Worm (Caenorhabditis elegans) whole organism, L3 larva: ENCODE measurements around the gene K07F5.15.
"Not testable (repeated sequence)": the region's sequence is repeated elsewhere in the genome, so short reads cannot be mapped to it uniquely, and the experiment has no call there.

Source experiments
- ZK546.5 ChIP-seq: sonication (generic microtip); optimal IDR thresholded peaks from 2 replicates; lab custom pipeline; 2017; ENCODE audit warnings: missing biosample characterization, missing genetic modification characterization
- aly-2 ChIP-seq: fragments of 150-350 bp; optimal IDR thresholded peaks from 2 replicates; lab custom pipeline; 2014; ENCODE audit warnings: missing biosample characterization, missing genetic modification characterization
- ama-1 ChIP-seq: fragments of 150-350 bp; optimal IDR thresholded peaks from 2 replicates; lab custom pipeline; 2018
- ceh-16 ChIP-seq: sonication (generic microtip); optimal IDR thresholded peaks from 2 replicates; lab custom pipeline; 2017; ENCODE audit warnings: missing biosample characterization, missing genetic modification characterization
- ceh-28 ChIP-seq: fragments of 150-350 bp; optimal IDR thresholded peaks from 2 replicates; lab custom pipeline; 2014; ENCODE audit warnings: missing biosample characterization, missing genetic modification reagents, missing genetic modification characterization
- ceh-82 ChIP-seq: fragments of 150-350 bp; optimal IDR thresholded peaks from 2 replicates; lab custom pipeline; 2014; ENCODE audit warnings: missing biosample characterization, missing genetic modification characterization
- ceh-9 ChIP-seq: sonication (generic microtip); optimal IDR thresholded peaks from 2 replicates; lab custom pipeline; 2018; ENCODE audit warnings: missing biosample characterization, missing genetic modification characterization
- daf-12 ChIP-seq: fragments of 150-350 bp; optimal IDR thresholded peaks from 2 replicates; lab custom pipeline; 2014; ENCODE audit warnings: missing biosample characterization, missing genetic modification reagents, missing genetic modification characterization
- egl-5 ChIP-seq: fragments of 150-350 bp; optimal IDR thresholded peaks from 2 replicates; lab custom pipeline; 2017; ENCODE audit warnings: missing biosample characterization, missing genetic modification reagents, missing genetic modification characterization, inconsistent platforms
- elt-1 ChIP-seq: fragments of 150-350 bp; optimal IDR thresholded peaks from 2 replicates; lab custom pipeline; 2014; ENCODE audit warnings: missing biosample characterization, missing genetic modification characterization
- elt-3 ChIP-seq, 3 experiments: fragments of 150-350 bp in 1 of 3; sonication (generic microtip) in 2 of 3; optimal IDR thresholded peaks; 2 replicates in 2 of 3; 4 replicates in 1 of 3; lab custom pipeline; 2014 to 2017; ENCODE audit warnings: missing biosample characterization in 3 of 3, missing genetic modification characterization in 3 of 3
- eor-1 ChIP-seq, 2 experiments: fragments of 150-350 bp; optimal IDR thresholded peaks; 2 replicates each; lab custom pipeline; 2014 to 2018; ENCODE audit warnings: missing biosample characterization in 2 of 2, missing genetic modification characterization in 2 of 2
- fos-1 ChIP-seq: fragments of 150-350 bp; optimal IDR thresholded peaks from 2 replicates; lab custom pipeline; 2014; ENCODE audit warnings: missing biosample characterization, missing genetic modification characterization
- hmg-11 ChIP-seq: sonication (generic microtip); optimal IDR thresholded peaks from 2 replicates; lab custom pipeline; 2016; ENCODE audit warnings: missing genetic modification characterization, missing compliant biosample characterization
- jun-1 ChIP-seq: fragments of 150-350 bp; optimal IDR thresholded peaks from 2 replicates; lab custom pipeline; 2014; ENCODE audit warnings: missing biosample characterization, missing genetic modification reagents, missing genetic modification characterization
- lin-15B ChIP-seq: fragments of 150-350 bp; optimal IDR thresholded peaks from 2 replicates; lab custom pipeline; 2014; ENCODE audit warnings: missing biosample characterization, missing genetic modification characterization
- lin-39 ChIP-seq: fragments of 150-350 bp; optimal IDR thresholded peaks from 2 replicates; lab custom pipeline; 2018; ENCODE audit warnings: missing biosample characterization, missing genetic modification reagents, missing genetic modification characterization
- mdl-1 ChIP-seq: fragments of 150-350 bp; optimal IDR thresholded peaks from 2 replicates; lab custom pipeline; 2014; ENCODE audit warnings: missing biosample characterization, missing genetic modification characterization
- mml-1 ChIP-seq: fragments of 150-350 bp; sonication (generic microtip); optimal IDR thresholded peaks from 3 replicates; lab custom pipeline; 2014; ENCODE audit warnings: missing biosample characterization, missing genetic modification characterization
- nfya-1 ChIP-seq: sonication (generic microtip); optimal IDR thresholded peaks from 2 replicates; lab custom pipeline; 2017; ENCODE audit warnings: missing genetic modification characterization, mild to moderate bottlenecking, missing compliant biosample characterization, antibody characterized with exemption, moderate library complexity; ENCODE audit not compliant: insufficient read depth
- nhr-11 ChIP-seq: fragments of 150-350 bp; optimal IDR thresholded peaks from 2 replicates; lab custom pipeline; 2014; ENCODE audit warnings: missing biosample characterization, missing genetic modification characterization
- nhr-23 ChIP-seq: fragments of 150-350 bp; optimal IDR thresholded peaks from 2 replicates; lab custom pipeline; 2014; ENCODE audit warnings: missing biosample characterization, missing genetic modification reagents, missing genetic modification characterization
- nhr-237 ChIP-seq: fragments of 150-350 bp; optimal IDR thresholded peaks from 2 replicates; lab custom pipeline; 2014; ENCODE audit warnings: missing biosample characterization, missing genetic modification characterization
- nhr-25 ChIP-seq: sonication (generic microtip); optimal IDR thresholded peaks from 2 replicates; lab custom pipeline; 2017; ENCODE audit warnings: missing biosample characterization, missing genetic modification characterization
- nhr-77 ChIP-seq: fragments of 150-350 bp; optimal IDR thresholded peaks from 2 replicates; lab custom pipeline; 2014; ENCODE audit warnings: missing biosample characterization, missing genetic modification characterization
- sea-2 ChIP-seq: fragments of 150-350 bp; sonication (generic microtip); optimal IDR thresholded peaks from 4 replicates; lab custom pipeline; 2014; ENCODE audit warnings: missing biosample characterization, missing genetic modification reagents, missing genetic modification characterization
- skn-1 ChIP-seq: fragments of 150-350 bp; optimal IDR thresholded peaks from 2 replicates; lab custom pipeline; 2014; ENCODE audit warnings: missing biosample characterization, missing genetic modification characterization
- snpc-4 ChIP-seq: fragments of 150-350 bp; optimal IDR thresholded peaks from 2 replicates; lab custom pipeline; 2014; ENCODE audit warnings: missing biosample characterization, missing genetic modification characterization
- tbx-2 ChIP-seq: sonication (generic microtip); optimal IDR thresholded peaks from 2 replicates; lab custom pipeline; 2016; ENCODE audit warnings: mild to moderate bottlenecking, missing genetic modification characterization, missing compliant biosample characterization
- unc-62 ChIP-seq: fragments of 150-350 bp; sonication (generic microtip); optimal IDR thresholded peaks from 4 replicates; lab custom pipeline; 2014; ENCODE audit warnings: missing biosample characterization, missing genetic modification reagents, missing genetic modification characterization
- ztf-4 ChIP-seq: fragments of 150-350 bp; optimal IDR thresholded peaks from 2 replicates; lab custom pipeline; 2014; ENCODE audit warnings: missing biosample characterization, missing genetic modification characterization

Gene K07F5.15

DNA sequence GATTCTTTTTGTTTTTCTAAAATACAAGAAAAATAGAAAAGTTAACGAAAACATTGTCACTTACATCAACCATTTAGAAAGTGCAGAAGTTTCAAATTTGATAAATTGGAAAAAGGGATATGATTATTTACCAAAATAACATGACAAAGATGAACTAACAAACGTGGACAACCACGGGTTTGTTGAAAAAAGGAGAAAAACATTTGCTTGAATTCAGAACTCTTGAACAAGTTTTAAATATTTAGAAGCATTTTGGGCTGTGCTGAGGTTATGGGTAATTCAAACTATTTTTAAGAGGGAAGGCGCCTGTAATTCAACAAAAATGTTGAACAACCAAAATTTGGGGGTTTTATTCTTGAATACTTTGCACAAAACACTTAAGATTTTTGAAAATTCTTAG, 25.0 kb downstream of the K07F5.15 start, which contains the start of gene ttbk-3:
TSS of gene ttbk-3 (minus strand) at position 101 of the 400 bp plus-strand sequence.
- TF ChIP-seq ceh-16 (tag; lab: Kevin White, UChicago) (no peak), nhr-23 (tag; lab: Kevin White, UChicago) (no peak), ama-1 (lab: Kevin White, UChicago) (no peak), eor-1 (tag; optimal IDR thresholded peaks at IDR 0.05; lab: Kevin White, UChicago) (no peak), ZK546.5 (tag; lab: Kevin White, UChicago) (no peak), nhr-25 (tag; lab: Kevin White, UChicago) (no peak), mdl-1 (no peak), ztf-4 (tag; lab: Kevin White, UChicago) (no peak), nhr-237 (tag; lab: Kevin White, UChicago) (no peak), mml-1 (tag; lab: Kevin White, UChicago) (no peak), ceh-82 (tag; lab: Kevin White, UChicago) (no peak), nhr-11 (tag; lab: Kevin White, UChicago) (no peak), unc-62 (GFP tag; lab: Kevin White, UChicago) (no peak)

DNA sequence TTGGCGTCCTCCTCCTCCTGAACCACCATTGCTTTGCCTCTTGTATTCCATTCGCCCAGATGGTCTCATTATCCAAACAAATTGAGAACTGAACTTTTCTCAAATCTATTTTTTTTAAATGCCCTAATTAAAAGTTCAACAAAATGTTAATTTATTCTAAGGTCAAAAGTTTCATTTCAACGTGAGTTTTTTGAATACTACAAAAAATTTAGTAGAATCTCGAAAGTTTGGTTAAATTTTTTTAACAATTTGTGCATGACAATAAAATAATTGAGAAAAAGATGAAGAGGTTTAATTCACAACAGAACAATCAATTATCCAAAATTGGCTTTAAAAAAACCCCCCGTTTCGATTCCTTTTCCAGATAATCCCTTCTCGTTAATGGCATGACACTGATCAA, 27.1 kb downstream of the K07F5.15 start, which contains the start of gene F32B6.4:
TSS of gene F32B6.4 (minus strand) at position 101 of the 400 bp plus-strand sequence.
- TF ChIP-seq nfya-1 (tag; lab: Kevin White, UChicago) (no peak), ceh-16 (tag; lab: Kevin White, UChicago) (no peak), snpc-4 (tag; lab: Kevin White, UChicago) (no peak)

DNA sequence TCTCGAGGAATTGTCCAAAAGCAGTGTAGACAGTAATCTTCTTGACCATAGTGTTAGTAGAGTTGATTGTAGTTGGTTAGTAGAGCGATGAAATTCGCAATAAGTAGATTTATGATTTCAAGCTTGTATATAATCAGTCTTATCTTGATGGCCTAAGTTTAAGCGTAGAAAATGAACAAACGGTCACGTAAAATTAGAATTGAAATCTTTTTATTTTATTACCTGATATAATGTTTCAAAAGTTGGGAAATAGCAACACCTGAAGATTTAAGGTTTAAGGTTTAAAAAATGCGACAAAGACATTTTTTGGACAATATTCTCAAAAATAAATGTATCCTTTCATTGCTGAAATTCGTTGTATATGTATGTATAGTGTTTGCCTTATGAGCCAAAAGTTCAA, 28.8 kb downstream of the K07F5.15 start, which contains the start of gene sss-1:
TSS of gene sss-1 (minus strand) at position 101 of the 400 bp plus-strand sequence.
- not testable (repeated sequence) for TF ChIP-seq mml-1 (tag; lab: Kevin White, UChicago); nhr-77; daf-12 (tag; lab: Kevin White, UChicago)

DNA sequence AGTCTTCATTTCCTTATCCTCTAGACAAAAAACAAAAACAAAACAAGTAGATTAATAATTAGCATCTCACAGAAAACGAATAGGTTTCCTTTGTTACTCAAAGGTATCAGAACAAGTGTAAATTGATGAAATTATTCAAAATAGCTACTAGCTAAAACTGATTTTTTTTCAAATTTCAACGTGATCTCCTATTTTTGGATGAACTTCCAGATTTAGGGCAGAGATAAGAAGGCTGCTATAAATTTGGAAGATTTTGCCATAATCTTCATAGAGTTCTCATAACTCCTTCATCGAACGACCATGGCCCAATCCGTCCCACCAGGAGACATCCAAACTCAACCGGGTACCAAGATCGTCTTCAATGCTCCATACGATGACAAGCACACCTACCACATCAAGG, 29.5 kb downstream of the K07F5.15 start, which contains the start of gene msp-77:
TSS of gene msp-77 (plus strand) at position 301 of the 400 bp plus-strand sequence.
- not testable (repeated sequence) for TF ChIP-seq elt-3 (tag; optimal IDR thresholded peaks at IDR 0.05; lab: Kevin White, UChicago); aly-2 (tag; lab: Kevin White, UChicago); nhr-23 (tag; lab: Kevin White, UChicago)

DNA sequence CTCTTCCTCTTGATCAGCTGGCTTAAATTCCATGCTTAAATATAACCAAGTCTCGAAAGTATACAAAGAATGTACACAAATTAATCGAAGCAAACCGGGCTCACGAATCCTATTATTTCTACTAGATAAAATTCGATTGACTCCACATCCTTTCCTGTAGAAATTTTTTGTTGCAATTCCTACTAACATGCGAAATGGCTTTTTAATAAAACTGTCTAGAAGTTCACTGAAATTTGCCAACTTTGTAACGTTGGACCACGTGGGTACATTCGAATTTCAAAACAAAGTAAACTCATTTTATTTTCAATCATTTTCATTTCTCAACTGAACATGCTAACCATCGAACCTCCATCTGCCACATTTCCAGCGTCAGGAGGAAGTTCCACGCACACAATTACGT, 30.2 kb downstream of the K07F5.15 start, which contains the start of gene ssp-32:
TSS of gene ssp-32 (plus strand) at position 301 of the 400 bp plus-strand sequence.
- TF ChIP-seq nhr-23 (tag; lab: Kevin White, UChicago) (no peak), jun-1 (tag; lab: Kevin White, UChicago) (no peak), nfya-1 (tag; lab: Kevin White, UChicago) (no peak), egl-5 (tag; lab: Kevin White, UChicago) (no peak), sea-2 (GFP tag; lab: Kevin White, UChicago) (no peak), ZK546.5 (tag; lab: Kevin White, UChicago) (no peak), daf-12 (tag; lab: Kevin White, UChicago) (no peak), ceh-28 (tag; lab: Kevin White, UChicago) (no peak), ceh-16 (tag; lab: Kevin White, UChicago) (no peak)

DNA sequence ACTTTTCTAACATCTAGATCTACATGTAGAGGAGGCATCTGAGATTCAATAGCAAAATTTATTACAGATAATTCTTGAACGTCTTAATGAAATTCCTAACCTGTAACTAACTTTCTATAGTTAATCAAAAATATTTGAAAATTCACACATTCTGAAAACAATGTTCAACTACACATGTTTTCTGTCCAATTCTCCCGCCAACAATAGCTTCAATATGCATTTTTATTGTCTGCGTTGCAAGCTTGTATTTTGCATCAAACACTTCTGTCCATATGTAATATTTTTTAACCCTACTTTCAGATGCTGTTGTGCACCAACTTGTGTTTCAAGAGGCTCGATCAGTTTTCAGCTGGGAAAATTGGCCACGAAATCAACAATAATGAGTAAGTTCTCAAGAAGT, 33.8 kb downstream of the K07F5.15 start, which contains the start of gene tbc-3:
TSS of gene tbc-3 (plus strand) at position 301 of the 400 bp plus-strand sequence.
- TF ChIP-seq tbx-2 (tag; lab: Kevin White, UChicago) = no peak
- TF ChIP-seq lin-39 = no peak
- no peak for TF ChIP-seq ceh-28 (tag; lab: Kevin White, UChicago)
- TF ChIP-seq elt-3 (tag; optimal IDR thresholded peaks at IDR 0.05; lab: Kevin White, UChicago) = no peak
- TF ChIP-seq hmg-11 (tag; lab: Kevin White, UChicago) = no peak
- TF ChIP-seq ceh-16 (tag; lab: Kevin White, UChicago) = no peak
- TF ChIP-seq jun-1 (tag; lab: Kevin White, UChicago) = no peak
- no peak for TF ChIP-seq ceh-82 (tag; lab: Kevin White, UChicago)
- no peak for TF ChIP-seq elt-1 (tag; lab: Kevin White, UChicago)
- TF ChIP-seq nhr-23 (tag; lab: Kevin White, UChicago) = no peak
- no peak for TF ChIP-seq fos-1 (tag; lab: Kevin White, UChicago)
- no peak for TF ChIP-seq ZK546.5 (tag; lab: Kevin White, UChicago)
- no peak for TF ChIP-seq ama-1 (lab: Kevin White, UChicago)
- no peak for TF ChIP-seq snpc-4 (tag; lab: Kevin White, UChicago)
- TF ChIP-seq unc-62 (GFP tag; lab: Kevin White, UChicago) = no peak
- no peak for TF ChIP-seq ceh-9 (tag; lab: Kevin White, UChicago)
- no peak for TF ChIP-seq lin-15B (tag; lab: Kevin White, UChicago)
- no peak for TF ChIP-seq skn-1 (tag; lab: Kevin White, UChicago)
